Worm (Caenorhabditis elegans) whole organism, late embryonic: ENCODE measurements around the gene srh-300.

Experiments
- ama-1 ChIP-seq: fragments of 150-350 bp; optimal IDR thresholded peaks from 2 replicates; lab custom pipeline; 2014
- fkh-6 ChIP-seq: sonication (generic microtip); optimal IDR thresholded peaks from 2 replicates; lab custom pipeline; 2016; ENCODE audit warnings: missing genetic modification characterization, missing compliant biosample characterization
- gmeb-2 ChIP-seq: sonication (generic microtip); optimal IDR thresholded peaks from 2 replicates; lab custom pipeline; 2016; ENCODE audit warnings: missing genetic modification characterization, inconsistent platforms, missing compliant biosample characterization
- hlh-8 ChIP-seq: sonication (generic microtip); optimal IDR thresholded peaks from 2 replicates; lab custom pipeline; 2016; ENCODE audit warnings: missing genotype, missing genetic modification characterization, missing compliant biosample characterization
- rnt-1 ChIP-seq: sonication (generic microtip); optimal IDR thresholded peaks from 2 replicates; lab custom pipeline; 2016; ENCODE audit warnings: missing genetic modification characterization, missing compliant biosample characterization

DNA sequence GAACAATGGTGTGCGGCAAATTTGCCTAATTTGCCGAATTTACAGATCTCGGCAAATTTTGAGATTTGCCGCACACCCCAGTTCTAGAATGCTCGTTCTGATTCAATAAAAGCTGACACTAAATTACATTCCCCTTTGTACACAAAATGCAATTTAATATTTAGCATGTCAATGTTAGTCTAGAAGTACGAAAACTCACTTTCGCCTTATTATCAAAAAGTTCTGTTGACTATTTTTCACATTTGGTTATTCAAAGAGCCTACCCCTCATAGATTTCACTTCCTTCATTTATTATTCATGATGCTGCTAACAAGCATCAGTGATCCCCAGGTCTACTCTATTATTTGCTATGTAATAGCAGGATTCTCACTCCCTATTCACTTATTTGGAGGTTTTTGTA, 3.3 kb upstream of the srh-300 start, which contains the start of gene srh-298:
- TF ChIP-seq fkh-6 (tag; lab: Kevin White, UChicago) (no peak), hlh-8 (tag; lab: Kevin White, UChicago) (no peak), ama-1 (lab: Kevin White, UChicago) (no peak), gmeb-2 (no peak), rnt-1 (tag; lab: Kevin White, UChicago) (no peak)
